Worm (Caenorhabditis elegans) whole organism, L2 larva: Measurements from ENCODE around the gene zfp-2.

Experiments
- R02D3.7 ChIP-seq: fragments of 150-350 bp; optimal IDR thresholded peaks from 2 replicates; lab custom pipeline; 2014; ENCODE audit warnings: missing biosample characterization, missing genetic modification characterization
- ZK546.5 ChIP-seq: sonication (generic microtip); optimal IDR thresholded peaks from 2 replicates; lab custom pipeline; 2017; ENCODE audit warnings: missing biosample characterization, missing genetic modification characterization
- dmd-4 ChIP-seq: sonication (generic microtip); optimal IDR thresholded peaks from 2 replicates; lab custom pipeline; 2017; ENCODE audit warnings: missing biosample characterization, missing genetic modification characterization
- egl-27 ChIP-seq: sonication (generic microtip); optimal IDR thresholded peaks from 3 replicates; lab custom pipeline; 2017; ENCODE audit warnings: missing biosample characterization, missing genetic modification reagents, missing genetic modification characterization
- nhr-77 ChIP-seq: fragments of 150-350 bp; optimal IDR thresholded peaks from 2 replicates; lab custom pipeline; 2014; ENCODE audit warnings: missing biosample characterization, missing genetic modification characterization
- snpc-4 ChIP-seq: fragments of 150-350 bp; optimal IDR thresholded peaks from 2 replicates; lab custom pipeline; 2014; ENCODE audit warnings: missing biosample characterization, missing genetic modification characterization
- unc-55 ChIP-seq: fragments of 150-350 bp; sonication (generic microtip); optimal IDR thresholded peaks from 3 replicates; lab custom pipeline; 2014; ENCODE audit warnings: missing biosample characterization, missing genetic modification reagents, missing genetic modification characterization
- unc-62 ChIP-seq: fragments of 150-350 bp; optimal IDR thresholded peaks from 2 replicates; lab custom pipeline; 2014; ENCODE audit warnings: missing biosample characterization, missing genetic modification reagents, missing genetic modification characterization

- TF ChIP-seq snpc-4 (tag; lab: Kevin White, UChicago) (no peak), dmd-4 (tag; lab: Kevin White, UChicago) (no peak), unc-55 (GFP tag; lab: Kevin White, UChicago) (no peak), ZK546.5 (tag; lab: Kevin White, UChicago) (no peak), egl-27 (no peak), R02D3.7 (no peak), unc-62 (GFP tag; lab: Kevin White, UChicago) (no peak), nhr-77 (tag; lab: Kevin White, UChicago) (no peak)
Measured at ce11 chrII:9589667-9590066, 32.2 kb downstream of the zfp-2 start, which contains the start of gene eral-1.
